Fruit fly (Drosophila melanogaster) whole organism, embryonic: ENCODE data around the gene Eip63F-1.
A peak's percentile ranks its signal among the peaks of the same experiment; 100 is the strongest.

Experiments
- Atf-2 ChIP-seq: fragments of 200-800 bp; sonication (Bioruptor generic); optimal IDR thresholded peaks from 2 replicates; lab custom pipeline; 2016; ENCODE audit warnings: missing biosample characterization, missing genetic modification characterization
- CG10366 ChIP-seq: fragments of 200-800 bp; sonication (Bioruptor generic); IDR thresholded peaks from 2 replicates; pipeline ENCODE4 v1.3.6; 2022; ENCODE audit warnings: missing biosample characterization, missing genetic modification characterization
- CG10565 ChIP-seq: fragments of 200-800 bp; sonication (Bioruptor generic); optimal IDR thresholded peaks from 3 replicates; lab custom pipeline; 2016; ENCODE audit warnings: missing biosample characterization, mild to moderate bottlenecking, missing genetic modification characterization
- CG11398 ChIP-seq: fragments of 200-800 bp; sonication (Bioruptor generic); optimal IDR thresholded peaks from 2 replicates; lab custom pipeline; 2016; ENCODE audit warnings: missing biosample characterization, missing genetic modification characterization
- CG11456 ChIP-seq: fragments of 200-800 bp; sonication (Bioruptor generic); IDR thresholded peaks from 3 replicates; pipeline ENCODE4 v1.3.6; 2022; ENCODE audit warnings: missing biosample characterization, missing genetic modification characterization
- CG12299 ChIP-seq: fragments of 200-800 bp; sonication (Bioruptor generic); optimal IDR thresholded peaks from 2 replicates; lab custom pipeline; 2018; ENCODE audit warnings: missing biosample characterization, mild to moderate bottlenecking, missing genetic modification characterization
- CG12744 ChIP-seq: fragments of 200-800 bp; sonication (Bioruptor generic); optimal IDR thresholded peaks from 2 replicates; lab custom pipeline; 2016; ENCODE audit warnings: missing biosample characterization, missing genetic modification characterization
- CG13775 ChIP-seq: fragments of 200-800 bp; sonication (Bioruptor generic); optimal IDR thresholded peaks from 3 replicates; lab custom pipeline; 2017; ENCODE audit warnings: missing biosample characterization, mild to moderate bottlenecking, missing genetic modification characterization
- CG14667 ChIP-seq: fragments of 200-800 bp; sonication (Bioruptor generic); IDR thresholded peaks from 2 replicates; pipeline ENCODE4 v1.3.6; 2022; ENCODE audit warnings: missing biosample characterization, missing genetic modification characterization
- CG14860 ChIP-seq: fragments of 200-800 bp; sonication (Bioruptor generic); IDR thresholded peaks from 3 replicates; pipeline ENCODE4 v1.3.6; 2022; ENCODE audit warnings: missing biosample characterization, missing genetic modification characterization; ENCODE audit not compliant: partially characterized antibody
- CG15696 ChIP-seq: fragments of 200-800 bp; sonication (Bioruptor generic); optimal IDR thresholded peaks from 2 replicates; lab custom pipeline; 2019; ENCODE audit warnings: missing biosample characterization, mild to moderate bottlenecking, missing genetic modification characterization, moderate library complexity
- CG2875 ChIP-seq: fragments of 200-800 bp; sonication (Bioruptor generic); optimal IDR thresholded peaks from 2 replicates; lab custom pipeline; 2017; ENCODE audit warnings: missing biosample characterization, mild to moderate bottlenecking, missing genetic modification characterization, missing genetic modification reagents
- CG34376 ChIP-seq: fragments of 200-800 bp; sonication (Bioruptor generic); optimal IDR thresholded peaks from 2 replicates; lab custom pipeline; 2018; ENCODE audit warnings: missing biosample characterization, mild to moderate bottlenecking, missing genetic modification characterization
- CG3838 ChIP-seq: fragments of 200-800 bp; sonication (Bioruptor generic); optimal IDR thresholded peaks from 3 replicates; lab custom pipeline; 2016; ENCODE audit warnings: missing biosample characterization, missing genetic modification characterization
- CG4328 ChIP-seq: fragments of 200-800 bp; sonication (Bioruptor generic); optimal IDR thresholded peaks from 3 replicates; lab custom pipeline; 2017; ENCODE audit warnings: missing biosample characterization, missing genetic modification reagents, missing genetic modification characterization
- CG4854 ChIP-seq: fragments of 200-800 bp; sonication (Bioruptor generic); optimal IDR thresholded peaks from 2 replicates; lab custom pipeline; 2016; ENCODE audit warnings: missing biosample characterization, missing genetic modification characterization, inconsistent platforms
- CG6854 ChIP-seq: fragments of 200-800 bp; sonication (Bioruptor generic); optimal IDR thresholded peaks from 3 replicates; lab custom pipeline; 2017; ENCODE audit warnings: missing biosample characterization, mild to moderate bottlenecking, missing genetic modification characterization
- CG7745 ChIP-seq: fragments of 200-800 bp; sonication (Bioruptor generic); optimal IDR thresholded peaks from 2 replicates; lab custom pipeline; 2018; ENCODE audit warnings: missing biosample characterization, mild to moderate bottlenecking, missing genetic modification characterization, moderate library complexity
- CG8089 ChIP-seq: fragments of 200-800 bp; sonication (Bioruptor generic); optimal IDR thresholded peaks from 3 replicates; lab custom pipeline; 2016; ENCODE audit warnings: missing biosample characterization, missing genetic modification characterization
- D ChIP-seq, 2 experiments: fragments of 200-800 bp in 1 of 2; fragments of >200 bp in 1 of 2; sonication (Bioruptor generic) in 1 of 2; optimal IDR thresholded peaks; 2 replicates in 1 of 2; 3 replicates in 1 of 2; lab custom pipeline; 2017; ENCODE audit warnings: mild to moderate bottlenecking in 1 of 2, missing biosample characterization in 1 of 2, missing genetic modification characterization in 1 of 2, missing genetic modification reagents in 1 of 2
- Doc3 ChIP-seq: fragments of 200-800 bp; sonication (Bioruptor generic); IDR thresholded peaks from 3 replicates; pipeline ENCODE4 v1.3.6; 2022; ENCODE audit warnings: missing biosample characterization, missing genetic modification characterization; ENCODE audit not compliant: partially characterized antibody
- E2f2 ChIP-seq: fragments of 200-800 bp; sonication (Bioruptor generic); IDR thresholded peaks from 2 replicates; pipeline ENCODE4 v1.3.6; 2022; ENCODE audit warnings: missing biosample characterization, missing genetic modification characterization
- Ets65A ChIP-seq: fragments of 200-800 bp; sonication (Bioruptor generic); peaks from one replicate; lab custom pipeline; 2016; ENCODE audit warnings: missing biosample characterization, missing genetic modification characterization
- Gug ChIP-seq: fragments of 200-800 bp; sonication (Bioruptor generic); IDR thresholded peaks from 4 replicates; pipeline ENCODE4 v1.3.6; 2022; ENCODE audit warnings: missing biosample characterization, missing genetic modification characterization
- H15 ChIP-seq: fragments of 200-800 bp; sonication (Bioruptor generic); IDR thresholded peaks from 3 replicates; pipeline ENCODE4 v1.3.6; 2022; ENCODE audit warnings: missing biosample characterization, missing genetic modification characterization
- HLH3B ChIP-seq: fragments of 200-800 bp; sonication (Bioruptor generic); IDR thresholded peaks from 2 replicates; pipeline ENCODE4 v1.3.6; 2022; ENCODE audit warnings: missing biosample characterization, missing genetic modification characterization
- Hand ChIP-seq: fragments of 200-800 bp; sonication (Bioruptor generic); optimal IDR thresholded peaks from 2 replicates; lab custom pipeline; 2017; ENCODE audit warnings: mild to moderate bottlenecking, missing biosample characterization, missing genetic modification reagents, missing genetic modification characterization
- HmgZ ChIP-seq: fragments of 200-800 bp; sonication (Bioruptor generic); optimal IDR thresholded peaks from 2 replicates; lab custom pipeline; 2018; ENCODE audit warnings: missing biosample characterization, mild to moderate bottlenecking, missing genetic modification characterization
- MTF-1 ChIP-seq: fragments of 200-800 bp; sonication (Bioruptor generic); optimal IDR thresholded peaks from 2 replicates; lab custom pipeline; 2018; ENCODE audit warnings: missing biosample characterization, mild to moderate bottlenecking, missing genetic modification characterization, borderline replicate concordance
- Max ChIP-seq: fragments of 200-800 bp; sonication (Bioruptor generic); optimal IDR thresholded peaks from 2 replicates; lab custom pipeline; 2016; ENCODE audit warnings: missing biosample characterization, mild to moderate bottlenecking, missing genetic modification characterization
- Nf-YA ChIP-seq: fragments of 200-800 bp; sonication (Bioruptor generic); IDR thresholded peaks from 2 replicates; pipeline ENCODE4 v1.3.6; 2022; ENCODE audit warnings: missing biosample characterization, missing genetic modification characterization
- Xrp1 ChIP-seq: fragments of 200-800 bp; sonication (Bioruptor generic); IDR thresholded peaks from 2 replicates; pipeline ENCODE4 v1.3.6; 2022; ENCODE audit warnings: missing biosample characterization, missing genetic modification characterization
- az2 ChIP-seq: fragments of 200-800 bp; sonication (Bioruptor generic); optimal IDR thresholded peaks from 3 replicates; lab custom pipeline; 2016; ENCODE audit warnings: missing biosample characterization, missing genetic modification characterization
- cas ChIP-seq: fragments of 200-800 bp; sonication (Bioruptor generic); IDR thresholded peaks from 2 replicates; pipeline ENCODE4 v1.3.6; 2022; ENCODE audit warnings: missing biosample characterization, missing genetic modification characterization
- cato ChIP-seq: fragments of 200-800 bp; sonication (Bioruptor generic); optimal IDR thresholded peaks from 2 replicates; lab custom pipeline; 2016; ENCODE audit warnings: missing biosample characterization, missing genetic modification characterization, borderline replicate concordance
- cg ChIP-seq: fragments of 200-800 bp; sonication (Bioruptor generic); optimal IDR thresholded peaks from 3 replicates; lab custom pipeline; 2019; ENCODE audit warnings: missing biosample characterization, mild to moderate bottlenecking, missing genetic modification characterization, moderate library complexity
- corto ChIP-seq: fragments of 200-800 bp; sonication (Bioruptor generic); optimal IDR thresholded peaks from 2 replicates; lab custom pipeline; 2016; ENCODE audit warnings: missing biosample characterization, mild to moderate bottlenecking, missing genetic modification characterization, moderate library complexity
- crc ChIP-seq: fragments of 200-800 bp; sonication (Bioruptor generic); optimal IDR thresholded peaks from 2 replicates; lab custom pipeline; 2016; ENCODE audit warnings: missing biosample characterization, missing genetic modification characterization
- dmrt99B ChIP-seq: fragments of 200-800 bp; sonication (Bioruptor generic); optimal IDR thresholded peaks from 2 replicates; lab custom pipeline; 2018; ENCODE audit warnings: missing biosample characterization, mild to moderate bottlenecking, missing genetic modification characterization, moderate library complexity
- ewg ChIP-seq: fragments of 200-800 bp; sonication (Bioruptor generic); optimal IDR thresholded peaks from 3 replicates; lab custom pipeline; 2017; ENCODE audit warnings: mild to moderate bottlenecking, missing biosample characterization, missing genetic modification reagents, missing genetic modification characterization
- fd64A ChIP-seq: fragments of 200-800 bp; sonication (Bioruptor generic); optimal IDR thresholded peaks from 3 replicates; lab custom pipeline; 2018; ENCODE audit warnings: missing biosample characterization, mild to moderate bottlenecking, missing genetic modification characterization
- hkb ChIP-seq, 2 experiments: fragments of 200-800 bp in 1 of 2; fragments of >200 bp in 1 of 2; sonication (Bioruptor generic) in 1 of 2; IDR thresholded peaks in 1 of 2; optimal IDR thresholded peaks in 1 of 2; 2 replicates each; pipeline versions ENCODE4 v1.3.6 to Lab custom; 2017 to 2022; ENCODE audit warnings: missing biosample characterization in 1 of 2, missing genetic modification characterization in 1 of 2
- lilli ChIP-seq: fragments of 200-800 bp; sonication (Bioruptor generic); optimal IDR thresholded peaks from 3 replicates; lab custom pipeline; 2016; ENCODE audit warnings: missing biosample characterization, missing genetic modification characterization
- nerfin-2 ChIP-seq: fragments of 200-800 bp; sonication (Bioruptor generic); IDR thresholded peaks from 2 replicates; pipeline ENCODE4 v1.3.6; 2022; ENCODE audit warnings: missing biosample characterization, missing genetic modification characterization; ENCODE audit not compliant: partially characterized antibody
- pb ChIP-seq: fragments of 200-800 bp; sonication (Bioruptor generic); optimal IDR thresholded peaks from 3 replicates; lab custom pipeline; 2016; ENCODE audit warnings: missing biosample characterization, missing genetic modification characterization
- sisA ChIP-seq: fragments of 200-800 bp; sonication (Bioruptor generic); IDR thresholded peaks from 2 replicates; pipeline ENCODE4 v1.3.6; 2022; ENCODE audit warnings: missing biosample characterization, missing genetic modification characterization
- ttk ChIP-seq: fragments of 200-800 bp; sonication (Bioruptor generic); IDR thresholded peaks from 2 replicates; pipeline ENCODE4 v2.1.2; 2022; ENCODE audit warnings: missing biosample characterization, missing genetic modification characterization
- tx ChIP-seq: fragments of 200-800 bp; sonication (Bioruptor generic); optimal IDR thresholded peaks from 2 replicates; lab custom pipeline; 2016; ENCODE audit warnings: missing biosample characterization, missing genetic modification characterization
- wek ChIP-seq: fragments of 200-800 bp; sonication (Bioruptor generic); optimal IDR thresholded peaks from 3 replicates; lab custom pipeline; 2018; ENCODE audit warnings: missing biosample characterization, mild to moderate bottlenecking, missing genetic modification characterization, moderate library complexity

Gene Eip63F-1

DNA sequence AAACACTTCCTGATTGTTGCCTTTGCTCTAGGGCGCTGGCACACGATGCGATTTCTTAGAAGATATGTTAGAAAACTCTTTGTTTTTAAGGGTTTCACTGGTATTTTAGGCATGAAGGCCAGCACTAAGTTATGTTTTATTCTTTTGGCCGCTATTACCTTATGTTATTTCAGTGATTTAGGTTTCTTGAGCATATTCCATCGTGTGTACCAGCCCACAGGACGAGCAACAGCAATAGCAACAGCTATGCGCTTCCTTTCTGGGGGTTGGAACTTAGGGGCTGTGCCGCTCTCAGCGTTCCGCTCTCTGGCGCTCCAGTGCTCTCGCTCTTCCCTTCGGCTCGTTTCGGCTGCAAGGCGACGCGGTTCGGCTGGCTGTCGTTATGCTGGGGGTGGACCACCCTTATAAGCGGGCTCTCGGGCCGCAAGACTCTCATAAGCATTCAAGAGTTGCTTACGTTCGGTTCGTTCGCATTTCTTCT lies 48.1 kb upstream of the Eip63F-1 start, which contains the start of gene scrt (continued):
- TF ChIP-seq Ets65A (GFP tag; lab: Kevin White, UChicago) = peak; percentile 82
- no peak for TF ChIP-seq cas (GFP tag; lab: Robert Waterston, UW)
- no peak for TF ChIP-seq CG10565
- peak; percentile 34 for TF ChIP-seq lilli
- TF ChIP-seq CG3838 (GFP tag; lab: Kevin White, UChicago) = no peak
- no peak for TF ChIP-seq CG11456
- peak; percentile 80; the same call in 1 of the 2 replicates for TF ChIP-seq Xrp1 (GFP tag; lab: Robert Waterston, UW)
- TF ChIP-seq cato (GFP tag; lab: Kevin White, UChicago) = no peak
- TF ChIP-seq tx (GFP tag; lab: Kevin White, UChicago) = no peak
- no peak for TF ChIP-seq fd64A (GFP tag; lab: Kevin White, UChicago)
- no peak for TF ChIP-seq Doc3
- TF ChIP-seq HmgZ (tag; lab: Kevin White, UChicago) = peak; percentile 51
- TF ChIP-seq CG4328 = no peak
- peak; percentile 29 for TF ChIP-seq Hand (GFP tag; lab: Kevin White, UChicago)
- no peak for TF ChIP-seq wek (GFP tag; lab: Kevin White, UChicago)
- no peak for TF ChIP-seq CG4854 (GFP tag; lab: Kevin White, UChicago)
- TF ChIP-seq crc (GFP tag; lab: Kevin White, UChicago) = no peak
- TF ChIP-seq az2 (GFP tag; lab: Kevin White, UChicago) = no peak
- peak; percentile 86 for TF ChIP-seq CG13775 (GFP tag; lab: Kevin White, UChicago)
- no peak for TF ChIP-seq CG6854 (GFP tag; lab: Kevin White, UChicago)
- TF ChIP-seq ewg = peak; percentile 37
- TF ChIP-seq nerfin-2 (GFP tag; lab: Robert Waterston, UW) = no peak
- TF ChIP-seq E2f2 (GFP tag; lab: Robert Waterston, UW) = peak; percentile 15; the same call in 1 of the 2 replicates
- no peak for TF ChIP-seq Gug (GFP tag; lab: Robert Waterston, UW)
- peak; percentile 55 for TF ChIP-seq D (optimal IDR thresholded peaks at IDR 0.05; lab: Kevin White, UChicago)
- peak; percentile 57 for TF ChIP-seq D (GFP tag; optimal IDR thresholded peaks at IDR 0.05; lab: Kevin White, UChicago)
- peak; percentile 22 for TF ChIP-seq CG11398 (GFP tag; lab: Kevin White, UChicago)
- no peak for TF ChIP-seq Atf-2
- TF ChIP-seq ttk (GFP tag; lab: Robert Waterston, UW) = no peak
- no peak for TF ChIP-seq cg (GFP tag; lab: Kevin White, UChicago)
- no peak; the same call in 1 of the 2 replicates for TF ChIP-seq CG14667
- TF ChIP-seq HLH3B = 0 out of 2 replicates have a peak, but pooled peaks have one; percentile 35
- TF ChIP-seq CG15696 = peak; percentile 94
- 0 out of 3 replicates have a peak, but pooled peaks have one; percentile 47 for TF ChIP-seq H15 (GFP tag; lab: Robert Waterston, UW)
- no peak for TF ChIP-seq corto (GFP tag; lab: Kevin White, UChicago)
- no peak for TF ChIP-seq hkb (optimal IDR thresholded peaks at IDR 0.05; lab: Kevin White, UChicago)
- TF ChIP-seq hkb (GFP tag; IDR thresholded peaks at IDR 0.05; lab: Robert Waterston, UW) = peak; percentile 66
- TF ChIP-seq CG34376 (GFP tag; lab: Kevin White, UChicago) = peak; percentile 9
- TF ChIP-seq Nf-YA (GFP tag; lab: Robert Waterston, UW) = no peak
- no peak for TF ChIP-seq CG8089
- peak; percentile 43 for TF ChIP-seq dmrt99B (tag; lab: Kevin White, UChicago)
- TF ChIP-seq Max = peak; percentile 14
- no peak; the same call in 2 of the 3 replicates for TF ChIP-seq CG14860 (GFP tag; lab: Robert Waterston, UW)
- peak; percentile 59; the same call in 1 of the 2 replicates for TF ChIP-seq sisA (GFP tag; lab: Robert Waterston, UW)
- TF ChIP-seq CG10366 (GFP tag; lab: Robert Waterston, UW) = peak; percentile 9; the same call in 1 of the 2 replicates
- TF ChIP-seq CG2875 = no peak
- TF ChIP-seq pb = no peak
- TF ChIP-seq CG12744 (GFP tag; lab: Kevin White, UChicago) = no peak
- no peak for TF ChIP-seq CG7745 (tag; lab: Kevin White, UChicago)
- TF ChIP-seq MTF-1 (GFP tag; lab: Kevin White, UChicago) = no peak
- TF ChIP-seq CG12299 (tag; lab: Kevin White, UChicago) = no peak
